Worm (Caenorhabditis elegans): Measurements from ENCODE around the gene mig-14.

- no peak for TF ChIP-seq W03F9.2 (tag; optimal IDR thresholded peaks at IDR 0.05)
- no peak for TF ChIP-seq him-1 (tag; optimal IDR thresholded peaks at IDR 0.05)
Measured at ce11 chrII:13717393-13718367, 23.9 kb upstream of the mig-14 start.

All from whole organism, L4/young adult.